Worm (Caenorhabditis elegans) whole organism, early embryonic: ENCODE results near the gene T28A8.8.

Experiments
- aly-1 ChIP-seq: sonication (generic microtip); optimal IDR thresholded peaks from 2 replicates; lab custom pipeline; 2016; ENCODE audit warnings: missing genetic modification characterization, missing compliant biosample characterization
- ama-1 ChIP-seq: fragments of 150-350 bp; optimal IDR thresholded peaks from 2 replicates; lab custom pipeline; 2014
- ceh-13 ChIP-seq: fragments of 200-800 bp; sonication (Bioruptor generic); optimal IDR thresholded peaks from 2 replicates; lab custom pipeline; 2018; ENCODE audit warnings: mild to moderate bottlenecking, missing genetic modification characterization, missing compliant biosample characterization
- flt-1 ChIP-seq: fragments of 200-800 bp; sonication (Bioruptor generic); IDR thresholded peaks from 2 replicates; pipeline ENCODE4 v1.3.6; 2022; ENCODE audit warnings: missing genetic modification characterization, missing compliant biosample characterization
- hmg-4 ChIP-seq: fragments of 200-800 bp; sonication (Bioruptor generic); optimal IDR thresholded peaks from 2 replicates; lab custom pipeline; 2018; ENCODE audit warnings: mild to moderate bottlenecking, missing genetic modification characterization, missing compliant biosample characterization
- tra-4 ChIP-seq: sonication (generic microtip); optimal IDR thresholded peaks from 2 replicates; lab custom pipeline; 2017; ENCODE audit warnings: missing genetic modification characterization, missing compliant biosample characterization

- no peak for TF ChIP-seq flt-1
- no peak for TF ChIP-seq ceh-13 (GFP tag; lab: Kevin White, UChicago)
- TF ChIP-seq ama-1 (lab: Kevin White, UChicago) = no peak
- TF ChIP-seq aly-1 (tag; lab: Kevin White, UChicago) = no peak
- no peak for TF ChIP-seq hmg-4 (GFP tag; lab: Kevin White, UChicago)
- no peak for TF ChIP-seq tra-4 (tag; lab: Kevin White, UChicago)
These were observed 25.9 kb upstream of the T28A8.8 start, which contains the start of gene T27E9.6 for ce11 chrIII:13476682-13477081.
